Fruit fly (Drosophila melanogaster) whole organism, embryonic: ENCODE data around the gene CG11085.

ENCODE experiments used
- Abd-B ChIP-seq: fragments of 200-800 bp; sonication (Bioruptor generic); optimal IDR thresholded peaks from 2 replicates; lab custom pipeline; 2018; ENCODE audit warnings: missing biosample characterization, mild to moderate bottlenecking, missing genetic modification characterization, moderate library complexity
- Bgb ChIP-seq: fragments of 200-800 bp; sonication (Bioruptor generic); IDR thresholded peaks from 2 replicates; pipeline ENCODE4 v1.3.6; 2022; ENCODE audit warnings: missing biosample characterization, missing genetic modification characterization; ENCODE audit not compliant: partially characterized antibody
- CG10209 ChIP-seq: fragments of 200-800 bp; sonication (Bioruptor generic); optimal IDR thresholded peaks from 3 replicates; lab custom pipeline; 2017; ENCODE audit warnings: missing biosample characterization, mild to moderate bottlenecking, missing genetic modification characterization, missing genetic modification reagents
- CG10267 ChIP-seq: fragments of 200-800 bp; sonication (Bioruptor generic); optimal IDR thresholded peaks from 2 replicates; lab custom pipeline; 2018; ENCODE audit warnings: missing biosample characterization, mild to moderate bottlenecking, missing genetic modification characterization, moderate library complexity
- CG11085 ChIP-seq: fragments of 200-800 bp; sonication (Bioruptor generic); IDR thresholded peaks from 2 replicates; pipeline ENCODE4 v1.3.6; 2022; ENCODE audit warnings: missing biosample characterization, missing genetic modification characterization
- CG11695 ChIP-seq: fragments of 200-800 bp; sonication (Bioruptor generic); IDR thresholded peaks from 3 replicates; pipeline ENCODE4 v1.3.6; 2022; ENCODE audit warnings: missing biosample characterization, missing genetic modification characterization
- CG12236 ChIP-seq: fragments of 200-800 bp; sonication (Bioruptor generic); optimal IDR thresholded peaks from 2 replicates; lab custom pipeline; 2016; ENCODE audit warnings: missing biosample characterization, missing genetic modification characterization
- CG13775 ChIP-seq: fragments of 200-800 bp; sonication (Bioruptor generic); optimal IDR thresholded peaks from 3 replicates; lab custom pipeline; 2017; ENCODE audit warnings: missing biosample characterization, mild to moderate bottlenecking, missing genetic modification characterization
- CG14965 ChIP-seq: fragments of 200-800 bp; sonication (Bioruptor generic); optimal IDR thresholded peaks from 2 replicates; lab custom pipeline; 2016; ENCODE audit warnings: missing biosample characterization, missing genetic modification characterization, borderline replicate concordance
- CG15696 ChIP-seq: fragments of 200-800 bp; sonication (Bioruptor generic); optimal IDR thresholded peaks from 2 replicates; lab custom pipeline; 2019; ENCODE audit warnings: missing biosample characterization, mild to moderate bottlenecking, missing genetic modification characterization, moderate library complexity
- CG1602 ChIP-seq: fragments of 200-800 bp; sonication (Bioruptor generic); optimal IDR thresholded peaks from 3 replicates; lab custom pipeline; 2016; ENCODE audit warnings: missing biosample characterization, missing genetic modification characterization
- CG16779 ChIP-seq: fragments of 200-800 bp; sonication (Bioruptor generic); IDR thresholded peaks from 2 replicates; pipeline ENCODE4 v1.3.6; 2022; ENCODE audit warnings: missing biosample characterization, missing genetic modification characterization
- CG17186 ChIP-seq: fragments of 200-800 bp; sonication (Bioruptor generic); optimal IDR thresholded peaks from 3 replicates; lab custom pipeline; 2017; ENCODE audit warnings: missing biosample characterization, missing genetic modification reagents, missing genetic modification characterization
- CG4707 ChIP-seq: fragments of 200-800 bp; sonication (Bioruptor generic); optimal IDR thresholded peaks from 2 replicates; lab custom pipeline; 2018; ENCODE audit warnings: missing biosample characterization, mild to moderate bottlenecking, missing genetic modification characterization, moderate library complexity
- CG7271 ChIP-seq: fragments of 200-800 bp; sonication (Bioruptor generic); optimal IDR thresholded peaks from 2 replicates; lab custom pipeline; 2018; ENCODE audit warnings: missing biosample characterization, mild to moderate bottlenecking, missing genetic modification characterization, moderate library complexity
- CG7357 ChIP-seq: fragments of 200-800 bp; sonication (Bioruptor generic); IDR thresholded peaks from 3 replicates; pipeline ENCODE4 v1.3.6; 2022; ENCODE audit warnings: missing biosample characterization, missing genetic modification characterization
- CG7556 ChIP-seq: fragments of 200-800 bp; sonication (Bioruptor generic); optimal IDR thresholded peaks from 2 replicates; lab custom pipeline; 2017; ENCODE audit warnings: missing biosample characterization, mild to moderate bottlenecking, missing genetic modification characterization
- CG9609 ChIP-seq: fragments of 200-800 bp; sonication (Bioruptor generic); optimal IDR thresholded peaks from 3 replicates; lab custom pipeline; 2016; ENCODE audit warnings: missing biosample characterization, missing genetic modification characterization
- CG9817 ChIP-seq: fragments of 200-800 bp; sonication (Bioruptor generic); optimal IDR thresholded peaks from 2 replicates; lab custom pipeline; 2018; ENCODE audit warnings: missing biosample characterization, mild to moderate bottlenecking, missing genetic modification characterization, moderate library complexity
- CHES-1-like ChIP-seq: fragments of 200-800 bp; sonication (Bioruptor generic); optimal IDR thresholded peaks from 2 replicates; lab custom pipeline; 2016; ENCODE audit warnings: missing biosample characterization, missing genetic modification characterization
- D19A ChIP-seq: fragments of 200-800 bp; optimal IDR thresholded peaks from 3 replicates; lab custom pipeline; 2019; ENCODE audit warnings: missing biosample characterization, mild to moderate bottlenecking, missing genetic modification characterization, moderate library complexity
- Drgx ChIP-seq: fragments of 200-800 bp; sonication (Bioruptor generic); IDR thresholded peaks from 2 replicates; pipeline ENCODE4 v1.3.6; 2022; ENCODE audit warnings: missing biosample characterization, missing genetic modification characterization
- Eip74EF ChIP-seq, 2 experiments: fragments of 200-800 bp in 1 of 2; fragments of >200 bp in 1 of 2; sonication (Bioruptor generic) in 1 of 2; optimal IDR thresholded peaks; 2 replicates each; lab custom pipeline; 2017 to 2019; ENCODE audit warnings: missing biosample characterization in 2 of 2, missing genetic modification characterization in 2 of 2, mild to moderate bottlenecking in 1 of 2, moderate library complexity in 1 of 2
- MBD-R2 ChIP-seq: fragments of 200-800 bp; sonication (Bioruptor generic); IDR thresholded peaks from 2 replicates; pipeline ENCODE4 v1.3.6; 2022; ENCODE audit warnings: missing biosample characterization, missing genetic modification characterization
- NFAT ChIP-seq: fragments of 200-800 bp; sonication (Bioruptor generic); IDR thresholded peaks from 2 replicates; pipeline ENCODE4 v1.3.6; 2022; ENCODE audit warnings: missing biosample characterization, missing genetic modification characterization
- Nf-YC ChIP-seq: fragments of 200-800 bp; optimal IDR thresholded peaks from 3 replicates; lab custom pipeline; 2019; ENCODE audit warnings: missing biosample characterization, mild to moderate bottlenecking, missing genetic modification characterization, moderate library complexity
- Oli ChIP-seq: fragments of 200-800 bp; sonication (Bioruptor generic); optimal IDR thresholded peaks from 2 replicates; lab custom pipeline; 2018; ENCODE audit warnings: missing biosample characterization, mild to moderate bottlenecking, missing genetic modification characterization, moderate library complexity
- Sox100B ChIP-seq: fragments of 200-800 bp; sonication (Bioruptor generic); optimal IDR thresholded peaks from 3 replicates; lab custom pipeline; 2018; ENCODE audit warnings: missing biosample characterization, mild to moderate bottlenecking, missing genetic modification characterization
- Sox102F ChIP-seq: fragments of 200-800 bp; sonication (Bioruptor generic); optimal IDR thresholded peaks from 2 replicates; lab custom pipeline; 2018; ENCODE audit warnings: missing biosample characterization, mild to moderate bottlenecking, missing genetic modification characterization, moderate library complexity
- Sry-β ChIP-seq: fragments of 200-800 bp; sonication (Bioruptor generic); optimal IDR thresholded peaks from 2 replicates; lab custom pipeline; 2018; ENCODE audit warnings: missing biosample characterization, mild to moderate bottlenecking, missing genetic modification characterization, moderate library complexity
- Ssrp ChIP-seq: fragments of 200-800 bp; sonication (Bioruptor generic); optimal IDR thresholded peaks from 2 replicates; lab custom pipeline; 2018; ENCODE audit warnings: missing biosample characterization, mild to moderate bottlenecking, missing genetic modification characterization, moderate library complexity
- ara ChIP-seq: fragments of 200-800 bp; sonication (Bioruptor generic); IDR thresholded peaks from 2 replicates; pipeline ENCODE4 v1.3.6; 2022; ENCODE audit warnings: missing biosample characterization, missing genetic modification characterization
- bcd ChIP-seq: fragments of 200-800 bp; sonication (Bioruptor generic); optimal IDR thresholded peaks from 2 replicates; lab custom pipeline; 2017; ENCODE audit warnings: missing biosample characterization, mild to moderate bottlenecking, missing genetic modification characterization
- emc ChIP-seq: fragments of 200-800 bp; sonication (Bioruptor generic); optimal IDR thresholded peaks from 2 replicates; lab custom pipeline; 2016; ENCODE audit warnings: missing biosample characterization, missing genetic modification characterization
- esg ChIP-seq: fragments of 200-800 bp; sonication (Bioruptor generic); conservative IDR thresholded peaks from 2 replicates; pipeline ENCODE4 v1.3.6; 2022; ENCODE audit warnings: missing biosample characterization, missing genetic modification characterization
- fd3F ChIP-seq: fragments of 200-800 bp; sonication (Bioruptor generic); optimal IDR thresholded peaks from 2 replicates; lab custom pipeline; 2018; ENCODE audit warnings: missing biosample characterization, mild to moderate bottlenecking, missing genetic modification characterization, moderate library complexity
- fd96Cb ChIP-seq: fragments of 200-800 bp; sonication (Bioruptor generic); optimal IDR thresholded peaks from 2 replicates; lab custom pipeline; 2018; ENCODE audit warnings: missing biosample characterization, mild to moderate bottlenecking, missing genetic modification characterization, moderate library complexity
- gfzf ChIP-seq: fragments of 200-800 bp; sonication (Bioruptor generic); optimal IDR thresholded peaks from 2 replicates; lab custom pipeline; 2016; ENCODE audit warnings: missing biosample characterization, mild to moderate bottlenecking, missing genetic modification characterization, moderate library complexity
- grau ChIP-seq: fragments of 200-800 bp; optimal IDR thresholded peaks from 3 replicates; lab custom pipeline; 2019; ENCODE audit warnings: missing biosample characterization, mild to moderate bottlenecking, missing genetic modification characterization, moderate library complexity
- kni ChIP-seq: fragments of 200-800 bp; sonication (Bioruptor generic); optimal IDR thresholded peaks from 3 replicates; lab custom pipeline; 2017; ENCODE audit warnings: mild to moderate bottlenecking, missing biosample characterization, missing genetic modification reagents, missing genetic modification characterization
- nerfin-2 ChIP-seq: fragments of 200-800 bp; sonication (Bioruptor generic); IDR thresholded peaks from 2 replicates; pipeline ENCODE4 v1.3.6; 2022; ENCODE audit warnings: missing biosample characterization, missing genetic modification characterization; ENCODE audit not compliant: partially characterized antibody
- pb ChIP-seq: fragments of 200-800 bp; sonication (Bioruptor generic); optimal IDR thresholded peaks from 3 replicates; lab custom pipeline; 2016; ENCODE audit warnings: missing biosample characterization, missing genetic modification characterization
- sqz ChIP-seq: fragments of 200-800 bp; sonication (Bioruptor generic); optimal IDR thresholded peaks from 3 replicates; lab custom pipeline; 2018; ENCODE audit warnings: missing biosample characterization, mild to moderate bottlenecking, missing genetic modification characterization
- stc ChIP-seq: fragments of 200-800 bp; sonication (Bioruptor generic); IDR thresholded peaks from 2 replicates; pipeline ENCODE4 v1.3.6; 2022; ENCODE audit warnings: missing biosample characterization, missing genetic modification characterization
- tin ChIP-seq: fragments of 200-800 bp; sonication (Bioruptor generic); optimal IDR thresholded peaks from 3 replicates; lab custom pipeline; 2016; ENCODE audit warnings: missing biosample characterization, missing genetic modification characterization
- tll ChIP-seq, 2 experiments: fragments of 200-800 bp in 1 of 2; fragments of >200 bp in 1 of 2; sonication (Bioruptor generic) in 1 of 2; optimal IDR thresholded peaks; 2 replicates each; lab custom pipeline; 2017 to 2019; ENCODE audit warnings: missing biosample characterization in 2 of 2, missing genetic modification characterization in 2 of 2, mild to moderate bottlenecking in 1 of 2, moderate library complexity in 1 of 2
- unc-4 ChIP-seq: fragments of 200-800 bp; sonication (Bioruptor generic); IDR thresholded peaks from 2 replicates; pipeline ENCODE4 v1.3.6; 2022; ENCODE audit warnings: missing biosample characterization, missing genetic modification characterization; ENCODE audit not compliant: partially characterized antibody
- yki ChIP-seq: fragments of >200 bp; optimal IDR thresholded peaks from 3 replicates; lab custom pipeline; 2018

CG11085 gene

dm6 chrX:12595610-12596336, 20.3 kb upstream of the CG11085 start, which contains the start of the genes CG1824 and Sec16 (continued):
- TF ChIP-seq CG15696: peak; percentile 54
- TF ChIP-seq fd3F: peak; percentile 9
- no peak for TF ChIP-seq CG7271 (tag; lab: Kevin White, UChicago)
- TF ChIP-seq Ssrp: peak; percentile 44
- no peak for TF ChIP-seq ara
- no peak for TF ChIP-seq nerfin-2 (GFP tag; lab: Robert Waterston, UW)
- TF ChIP-seq gfzf: peak; percentile 36
- no peak; the same call in 1 of the 2 replicates for TF ChIP-seq MBD-R2 (GFP tag; lab: Robert Waterston, UW)
- peak; percentile 44 for TF ChIP-seq Sry-β
- TF ChIP-seq CG13775: peak; percentile 66
- no peak for TF ChIP-seq Eip74EF (GFP tag; optimal IDR thresholded peaks at IDR 0.05; lab: Kevin White, UChicago)
- TF ChIP-seq NFAT (GFP tag; lab: Robert Waterston, UW): peak; percentile 63; the same call in 1 of the 2 replicates
- peak; percentile 2; the same call in 1 of the 2 replicates for TF ChIP-seq Bgb (GFP tag; lab: Robert Waterston, UW)
- TF ChIP-seq CG11695 (GFP tag; lab: Robert Waterston, UW): 0 out of 3 replicates have a peak, but pooled peaks have one; percentile 22
- peak; percentile 8 for TF ChIP-seq CG17186
- 0 out of 2 replicates have a peak, but pooled peaks have one; percentile 21 for TF ChIP-seq CG11085
- TF ChIP-seq CG16779 (GFP tag; lab: Robert Waterston, UW): no peak
- TF ChIP-seq Sox100B (GFP tag; lab: Kevin White, UChicago): no peak
- TF ChIP-seq unc-4 (GFP tag; lab: Robert Waterston, UW): peak; percentile 49
- TF ChIP-seq pb (GFP tag; lab: Kevin White, UChicago): no peak
- TF ChIP-seq yki (lab: Kevin White, UChicago): no peak
- TF ChIP-seq CG10267: peak; percentile 52
- peak; percentile 34 for TF ChIP-seq bcd (GFP tag; lab: Kevin White, UChicago)
- peak; percentile 37 for TF ChIP-seq CG9817
- no peak for TF ChIP-seq CG14965 (GFP tag; lab: Kevin White, UChicago)
- TF ChIP-seq tin (GFP tag; lab: Kevin White, UChicago): peak; percentile 36
- TF ChIP-seq emc (GFP tag; lab: Kevin White, UChicago): no peak
- no peak for TF ChIP-seq kni (GFP tag; lab: Kevin White, UChicago)
- peak; percentile 0 for TF ChIP-seq CHES-1-like (GFP tag; lab: Kevin White, UChicago)
- peak; percentile 32 for TF ChIP-seq Oli
- TF ChIP-seq Drgx (GFP tag; lab: Robert Waterston, UW): 0 out of 2 replicates have a peak, but pooled peaks have one; percentile 5
- peak; percentile 66 for TF ChIP-seq Nf-YC (tag; lab: Kevin White, UChicago)
- TF ChIP-seq esg: peak; percentile 18; the same call in 1 of the 2 replicates
- no peak for TF ChIP-seq CG12236 (GFP tag; lab: Kevin White, UChicago)
- no peak for TF ChIP-seq stc (GFP tag; lab: Robert Waterston, UW)
- TF ChIP-seq D19A (tag; lab: Kevin White, UChicago): peak; percentile 26
- peak; percentile 58 for TF ChIP-seq CG1602 (GFP tag; lab: Kevin White, UChicago)
- no peak for TF ChIP-seq sqz (GFP tag; lab: Kevin White, UChicago)
- TF ChIP-seq CG4707 (GFP tag; lab: Kevin White, UChicago): no peak
- 0 out of 3 replicates have a peak, but pooled peaks have one; percentile 7 for TF ChIP-seq CG7357 (GFP tag; lab: Robert Waterston, UW)
- TF ChIP-seq Abd-B (GFP tag; lab: Kevin White, UChicago): peak; percentile 54
- peak in 1 of 2 experiments; percentile 18 for TF ChIP-seq tll (GFP tag; optimal IDR thresholded peaks at IDR 0.05; lab: Kevin White, UChicago)
- TF ChIP-seq fd96Cb: peak; percentile 23
- TF ChIP-seq CG7556: peak; percentile 51
- peak; percentile 14 for TF ChIP-seq CG10209 (GFP tag; lab: Kevin White, UChicago)
- TF ChIP-seq grau (tag; lab: Kevin White, UChicago): peak; percentile 61
- no peak for TF ChIP-seq Sox102F (GFP tag; lab: Kevin White, UChicago)
- no peak for TF ChIP-seq CG9609
